Fruit fly (Drosophila melanogaster) whole organism, embryonic: ENCODE results near the gene Ptp10D.

Experiments
- CG6689 ChIP-seq: fragments of 200-800 bp; sonication (Bioruptor generic); IDR thresholded peaks from 2 replicates; pipeline ENCODE4 v1.3.6; 2022; ENCODE audit warnings: missing biosample characterization, missing genetic modification characterization
- Gug ChIP-seq: fragments of 200-800 bp; sonication (Bioruptor generic); IDR thresholded peaks from 4 replicates; pipeline ENCODE4 v1.3.6; 2022; ENCODE audit warnings: missing biosample characterization, missing genetic modification characterization
- Xrp1 ChIP-seq: fragments of 200-800 bp; sonication (Bioruptor generic); IDR thresholded peaks from 2 replicates; pipeline ENCODE4 v1.3.6; 2022; ENCODE audit warnings: missing biosample characterization, missing genetic modification characterization
- cg ChIP-seq: fragments of 200-800 bp; sonication (Bioruptor generic); optimal IDR thresholded peaks from 3 replicates; lab custom pipeline; 2019; ENCODE audit warnings: missing biosample characterization, mild to moderate bottlenecking, missing genetic modification characterization, moderate library complexity
- gro ChIP-seq: fragments of 200-800 bp; sonication (Bioruptor generic); optimal IDR thresholded peaks from 2 replicates; lab custom pipeline; 2016; ENCODE audit warnings: missing biosample characterization, missing genetic modification characterization
- nerfin-2 ChIP-seq: fragments of 200-800 bp; sonication (Bioruptor generic); IDR thresholded peaks from 2 replicates; pipeline ENCODE4 v1.3.6; 2022; ENCODE audit warnings: missing biosample characterization, missing genetic modification characterization; ENCODE audit not compliant: partially characterized antibody
- pnt ChIP-seq: fragments of 200-800 bp; sonication (Bioruptor generic); optimal IDR thresholded peaks from 3 replicates; lab custom pipeline; 2016; ENCODE audit warnings: missing biosample characterization, missing genetic modification characterization
- pros ChIP-seq: fragments of 200-800 bp; sonication (Bioruptor generic); optimal IDR thresholded peaks from 3 replicates; lab custom pipeline; 2019; ENCODE audit warnings: missing biosample characterization, mild to moderate bottlenecking, missing genetic modification characterization, moderate library complexity
- tgo ChIP-seq: fragments of 200-800 bp; sonication (Bioruptor generic); IDR thresholded peaks from 3 replicates; pipeline ENCODE4 v1.3.6; 2022; ENCODE audit warnings: missing biosample characterization, missing genetic modification characterization
- vvl ChIP-seq: fragments of 200-800 bp; sonication (Bioruptor generic); IDR thresholded peaks from 2 replicates; pipeline ENCODE4 v1.3.6; 2022; ENCODE audit warnings: missing biosample characterization, missing genetic modification characterization

- TF ChIP-seq cg (GFP tag; lab: Kevin White, UChicago) (peak; percentile 76), CG6689 (no peak), pros (GFP tag; lab: Kevin White, UChicago) (no peak), nerfin-2 (GFP tag; lab: Robert Waterston, UW) (no peak), pnt (GFP tag; lab: Kevin White, UChicago) (no peak), Xrp1 (GFP tag; lab: Robert Waterston, UW) (no peak), Gug (no peak), vvl (no peak), gro (GFP tag; lab: Kevin White, UChicago) (no peak), tgo (GFP tag; lab: Robert Waterston, UW) (no peak)
Observed at dm6 chrX:11616496-11616952, 5.3 kb upstream of the Ptp10D start.
